Fruit fly (Drosophila melanogaster): ENCODE results near the gene Wdr24.

Wdr24 gene

DNA sequence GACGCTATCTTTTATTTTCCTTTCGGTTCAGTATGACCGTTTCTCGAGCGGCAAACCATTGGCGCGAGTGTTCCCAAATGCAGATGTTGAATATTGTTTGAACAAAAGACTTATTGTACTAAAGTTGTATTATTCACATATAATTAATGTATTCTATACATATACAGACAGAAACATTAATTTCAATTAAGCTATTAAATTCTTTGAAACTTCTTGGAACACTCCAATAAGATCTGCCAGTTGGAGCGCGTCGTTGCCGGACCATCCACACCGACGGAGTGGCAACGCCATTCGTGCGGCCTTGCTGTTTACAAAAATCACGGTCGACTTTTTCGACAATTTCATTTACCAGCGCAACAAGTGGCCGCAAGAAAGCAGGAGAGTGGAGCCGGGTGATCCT lies at the start of gene Wdr24, which contains the start of gene IntS11:
Gene Wdr24 (minus strand): TSS at position 37 of the 400 bp plus-strand sequence.
Gene IntS11 (plus strand): TSS at position 282 of the 400 bp plus-strand sequence.
- peak; percentile 96 for TF ChIP-seq CG17806 (tag; optimal IDR thresholded peaks at IDR 0.05)
- TF ChIP-seq CG13204 (GFP tag; optimal IDR thresholded peaks at IDR 0.05): no peak
- TF ChIP-seq Pif1B (GFP tag; optimal IDR thresholded peaks at IDR 0.05): no peak
- TF ChIP-seq EcR (GFP tag; optimal IDR thresholded peaks at IDR 0.05): peak; percentile 7
- TF ChIP-seq CG8301 (tag; optimal IDR thresholded peaks at IDR 0.05): peak; percentile 96
- peak; percentile 83 for TF ChIP-seq gl (tag; optimal IDR thresholded peaks at IDR 0.05)
- TF ChIP-seq CG9948 (tag; optimal IDR thresholded peaks at IDR 0.05): peak; percentile 92
- TF ChIP-seq CG10348 (GFP tag; IDR thresholded peaks at IDR 0.05): peak; percentile 99
- peak; percentile 98 for TF ChIP-seq CG15710 (tag; optimal IDR thresholded peaks at IDR 0.05)
- TF ChIP-seq Snoo (tag; optimal IDR thresholded peaks at IDR 0.05): peak; percentile 95
- peak; percentile 98 for TF ChIP-seq CG32121 (GFP tag; IDR thresholded peaks at IDR 0.05)
- TF ChIP-seq CG12605 (GFP tag; IDR thresholded peaks at IDR 0.05): peak; percentile 97
- peak; percentile 98 for TF ChIP-seq rn (GFP tag; IDR thresholded peaks at IDR 0.05)
- peak; percentile 98 for TF ChIP-seq fd96Ca (GFP tag; IDR thresholded peaks at IDR 0.05)
- no peak for TF ChIP-seq CG14655 (GFP tag; optimal IDR thresholded peaks at IDR 0.05)
- TF ChIP-seq CG8159 (tag; optimal IDR thresholded peaks at IDR 0.05): peak; percentile 94
- peak; percentile 94 for TF ChIP-seq CG34367 (tag; optimal IDR thresholded peaks at IDR 0.05)
- peak; percentile 98 for TF ChIP-seq Ets98B (GFP tag; IDR thresholded peaks at IDR 0.05)
- peak; percentile 99 for TF ChIP-seq CG4496 (GFP tag; IDR thresholded peaks at IDR 0.05)
- no peak for TF ChIP-seq D1 (tag; optimal IDR thresholded peaks at IDR 0.05)
- TF ChIP-seq Pif1A (GFP tag; optimal IDR thresholded peaks at IDR 0.05): no peak

dm6 chr3R:29794161-29794882 lies 49.4 kb upstream of the Wdr24 start, which contains the start of gene sro:
Gene sro (plus strand): TSS chr3R:29794597.
- TF ChIP-seq CG9948 (tag; optimal IDR thresholded peaks at IDR 0.05) (no peak), CG8159 (tag; optimal IDR thresholded peaks at IDR 0.05) (peak; percentile 86), CG10348 (GFP tag; IDR thresholded peaks at IDR 0.05) (no peak), CG32121 (GFP tag; IDR thresholded peaks at IDR 0.05) (no peak)

- TF ChIP-seq CG15710 (tag; optimal IDR thresholded peaks at IDR 0.05) (no peak), CG10348 (GFP tag; IDR thresholded peaks at IDR 0.05) (no peak), gl (tag; optimal IDR thresholded peaks at IDR 0.05) (no peak), Snoo (tag; optimal IDR thresholded peaks at IDR 0.05) (no peak), CG14655 (GFP tag; optimal IDR thresholded peaks at IDR 0.05) (no peak), Ets98B (GFP tag; IDR thresholded peaks at IDR 0.05) (no peak), rn (GFP tag; IDR thresholded peaks at IDR 0.05) (no peak), CG12605 (GFP tag; IDR thresholded peaks at IDR 0.05) (no peak), Pif1B (GFP tag; optimal IDR thresholded peaks at IDR 0.05) (no peak), D1 (tag; optimal IDR thresholded peaks at IDR 0.05) (no peak), fd96Ca (GFP tag; IDR thresholded peaks at IDR 0.05) (no peak), EcR (GFP tag; optimal IDR thresholded peaks at IDR 0.05) (no peak), CG9948 (tag; optimal IDR thresholded peaks at IDR 0.05) (no peak), CG8159 (tag; optimal IDR thresholded peaks at IDR 0.05) (no peak), CG17806 (tag; optimal IDR thresholded peaks at IDR 0.05) (no peak), CG13204 (GFP tag; optimal IDR thresholded peaks at IDR 0.05) (no peak), CG4496 (GFP tag; IDR thresholded peaks at IDR 0.05) (no peak), CG32121 (GFP tag; IDR thresholded peaks at IDR 0.05) (no peak), CG34367 (tag; optimal IDR thresholded peaks at IDR 0.05) (no peak), Pif1A (GFP tag; optimal IDR thresholded peaks at IDR 0.05) (no peak)
Observed at dm6 chr3R:29790183-29790582, 45.3 kb upstream of the Wdr24 start.

- TF ChIP-seq Snoo (tag; optimal IDR thresholded peaks at IDR 0.05) (peak; percentile 6), rn (GFP tag; IDR thresholded peaks at IDR 0.05) (no peak)
Observed at dm6 chr3R:29787891-29788549, 43.1 kb upstream of the Wdr24 start.

DNA sequence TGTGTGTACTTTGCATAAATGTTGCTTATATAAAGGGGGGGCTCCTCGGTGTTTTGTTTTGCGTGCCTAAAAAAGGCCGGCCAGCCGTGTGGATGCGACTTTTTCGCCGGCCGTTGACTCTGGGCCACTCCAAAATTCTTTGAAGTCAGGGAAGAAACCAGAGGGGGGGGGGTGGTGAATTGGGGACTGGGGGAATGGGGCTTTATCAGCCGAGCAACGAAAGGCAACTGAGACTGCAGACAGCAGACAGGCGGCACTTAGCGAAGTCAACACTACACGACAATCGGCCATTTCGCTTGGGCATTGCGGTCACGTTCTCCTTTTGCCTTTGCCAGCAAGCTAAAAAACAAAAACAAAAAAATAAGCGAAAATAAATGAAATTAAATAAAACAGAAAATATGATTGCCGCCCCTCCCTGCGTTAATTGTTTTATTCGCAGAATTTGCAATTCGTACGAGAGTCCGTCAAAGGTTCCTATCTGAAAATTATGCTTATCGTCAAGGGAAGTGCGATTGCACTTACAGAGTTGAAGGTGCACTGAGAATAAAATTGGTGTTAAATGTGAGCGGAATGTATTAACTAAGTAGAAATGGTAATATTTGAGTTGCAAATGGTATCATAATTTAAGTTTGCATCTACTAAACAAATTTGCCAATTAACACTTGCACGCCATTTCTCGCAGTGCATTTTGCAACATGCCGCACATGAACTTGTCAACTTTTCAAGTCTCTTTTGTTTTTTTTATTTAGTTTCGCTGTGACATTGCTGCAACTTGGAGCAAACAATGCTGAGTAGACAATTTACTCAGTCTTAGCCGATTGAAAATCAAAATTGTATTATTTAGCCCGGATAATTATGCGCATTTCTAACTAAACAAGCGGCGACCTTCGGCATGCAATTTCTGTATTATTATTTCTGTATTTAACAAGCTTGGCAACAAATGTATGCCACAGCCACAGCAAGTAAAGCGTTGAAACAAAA lies 41.4 kb upstream of the Wdr24 start:
- 0 out of 2 replicates have a peak, but pooled peaks have one; percentile 22 for TF ChIP-seq Ets98B (GFP tag; IDR thresholded peaks at IDR 0.05)
- peak; percentile 63 for TF ChIP-seq CG17806 (tag; optimal IDR thresholded peaks at IDR 0.05)
- TF ChIP-seq CG8301 (tag; optimal IDR thresholded peaks at IDR 0.05): peak; percentile 53
- no peak for TF ChIP-seq EcR (GFP tag; optimal IDR thresholded peaks at IDR 0.05)
- no peak for TF ChIP-seq CG14655 (GFP tag; optimal IDR thresholded peaks at IDR 0.05)
- TF ChIP-seq CG13204 (GFP tag; optimal IDR thresholded peaks at IDR 0.05): no peak
- peak; percentile 49 for TF ChIP-seq CG9948 (tag; optimal IDR thresholded peaks at IDR 0.05)
- TF ChIP-seq gl (tag; optimal IDR thresholded peaks at IDR 0.05): no peak
- no peak for TF ChIP-seq CG15710 (tag; optimal IDR thresholded peaks at IDR 0.05)
- peak; percentile 87 for TF ChIP-seq Pif1A (GFP tag; optimal IDR thresholded peaks at IDR 0.05)
- peak; percentile 71 for TF ChIP-seq CG8159 (tag; optimal IDR thresholded peaks at IDR 0.05)
- peak; percentile 59; the same call in 1 of the 2 replicates for TF ChIP-seq CG32121 (GFP tag; IDR thresholded peaks at IDR 0.05)
- TF ChIP-seq CG4496 (GFP tag; IDR thresholded peaks at IDR 0.05): peak; percentile 75
- peak; percentile 77 for TF ChIP-seq Pif1B (GFP tag; optimal IDR thresholded peaks at IDR 0.05)
- peak; percentile 90 for TF ChIP-seq Snoo (tag; optimal IDR thresholded peaks at IDR 0.05)
- TF ChIP-seq D1 (tag; optimal IDR thresholded peaks at IDR 0.05): no peak
- TF ChIP-seq CG10348 (GFP tag; IDR thresholded peaks at IDR 0.05): no peak
- no peak; the same call in 1 of the 2 replicates for TF ChIP-seq CG12605 (GFP tag; IDR thresholded peaks at IDR 0.05)
- peak; percentile 74 for TF ChIP-seq fd96Ca (GFP tag; IDR thresholded peaks at IDR 0.05)
- 0 out of 2 replicates have a peak, but pooled peaks have one; percentile 28 for TF ChIP-seq rn (GFP tag; IDR thresholded peaks at IDR 0.05)
- TF ChIP-seq CG34367 (tag; optimal IDR thresholded peaks at IDR 0.05): no peak
